Worm (Caenorhabditis elegans) whole organism, late embryonic: ENCODE results near the gene B0252.11.
A peak's percentile ranks its signal among the peaks of the same experiment; 100 is the strongest.

ENCODE experiments used
- T23F11.4 ChIP-seq: fragments of 200-800 bp; sonication (Bioruptor generic); optimal IDR thresholded peaks from 2 replicates; lab custom pipeline; 2018; ENCODE audit warnings: mild to moderate bottlenecking, missing genetic modification characterization, missing compliant biosample characterization
- Y22D7AL.16 ChIP-seq: sonication (generic microtip); optimal IDR thresholded peaks from 2 replicates; lab custom pipeline; 2016; ENCODE audit warnings: missing genetic modification characterization, missing compliant biosample characterization
- ceh-18 ChIP-seq: sonication (generic microtip); optimal IDR thresholded peaks from 2 replicates; lab custom pipeline; 2016; ENCODE audit warnings: missing genetic modification characterization, missing compliant biosample characterization
- ceh-19 ChIP-seq: fragments of 200-800 bp; sonication (Bioruptor generic); optimal IDR thresholded peaks from 2 replicates; lab custom pipeline; 2018; ENCODE audit warnings: mild to moderate bottlenecking, missing genetic modification characterization, missing compliant biosample characterization
- ceh-24 ChIP-seq: sonication (generic microtip); optimal IDR thresholded peaks from 2 replicates; lab custom pipeline; 2016; ENCODE audit warnings: mild to moderate bottlenecking, missing genetic modification characterization, missing compliant biosample characterization
- ceh-30 ChIP-seq: fragments of 150-350 bp; optimal IDR thresholded peaks from 2 replicates; lab custom pipeline; 2014; ENCODE audit warnings: missing biosample characterization, missing genetic modification characterization
- ceh-31 ChIP-seq: sonication (generic microtip); optimal IDR thresholded peaks from 2 replicates; lab custom pipeline; 2016; ENCODE audit warnings: missing genetic modification characterization, missing compliant biosample characterization
- ceh-45 ChIP-seq: fragments of 200-800 bp; sonication (Bioruptor generic); IDR thresholded peaks from 2 replicates; pipeline ENCODE4 v1.3.6; 2022; ENCODE audit warnings: missing genetic modification reagents, missing genetic modification characterization, missing compliant biosample characterization
- ceh-48 ChIP-seq: sonication (generic microtip); optimal IDR thresholded peaks from 2 replicates; lab custom pipeline; 2016; ENCODE audit warnings: missing genetic modification characterization, inconsistent platforms, missing compliant biosample characterization
- ceh-6 ChIP-seq: fragments of 200-800 bp; sonication (Bioruptor generic); optimal IDR thresholded peaks from 2 replicates; lab custom pipeline; 2018; ENCODE audit warnings: mild to moderate bottlenecking, missing genetic modification characterization, missing compliant biosample characterization
- ceh-9 ChIP-seq: sonication (generic microtip); optimal IDR thresholded peaks from 2 replicates; lab custom pipeline; 2016; ENCODE audit warnings: mild to moderate bottlenecking, missing genetic modification characterization, inconsistent platforms, missing compliant biosample characterization
- che-1 ChIP-seq: sonication (generic microtip); optimal IDR thresholded peaks from 2 replicates; lab custom pipeline; 2016; ENCODE audit warnings: mild to moderate bottlenecking, missing genetic modification characterization, missing compliant biosample characterization
- dmd-4 ChIP-seq: sonication (generic microtip); optimal IDR thresholded peaks from 2 replicates; lab custom pipeline; 2016; ENCODE audit warnings: borderline replicate concordance, missing genetic modification characterization, missing compliant biosample characterization
- dve-1 ChIP-seq: sonication (generic microtip); optimal IDR thresholded peaks from 2 replicates; lab custom pipeline; 2017; ENCODE audit warnings: antibody characterized with exemption, mild to moderate bottlenecking, missing genetic modification characterization, missing compliant biosample characterization
- elt-2 ChIP-seq: sonication (generic microtip); optimal IDR thresholded peaks from 2 replicates; lab custom pipeline; 2016; ENCODE audit warnings: missing genetic modification reagents, missing genetic modification characterization, missing compliant biosample characterization
- ets-4 ChIP-seq: sonication (generic microtip); optimal IDR thresholded peaks from 2 replicates; lab custom pipeline; 2016; ENCODE audit warnings: missing genetic modification characterization, missing compliant biosample characterization
- eyg-1 ChIP-seq: sonication (generic microtip); optimal IDR thresholded peaks from 2 replicates; lab custom pipeline; 2016; ENCODE audit warnings: missing genotype, missing genetic modification characterization, missing compliant biosample characterization
- fax-1 ChIP-seq: sonication (generic microtip); optimal IDR thresholded peaks from 2 replicates; lab custom pipeline; 2016; ENCODE audit warnings: missing genotype, missing genetic modification characterization, missing compliant biosample characterization
- fkh-10 ChIP-seq: fragments of 150-350 bp; optimal IDR thresholded peaks from 2 replicates; lab custom pipeline; 2014; ENCODE audit warnings: missing biosample characterization, missing genetic modification reagents, missing genetic modification characterization
- hlh-15 ChIP-seq: sonication (generic microtip); optimal IDR thresholded peaks from 2 replicates; lab custom pipeline; 2016; ENCODE audit warnings: missing genetic modification characterization, missing compliant biosample characterization
- hlh-30 ChIP-seq: sonication (generic microtip); optimal IDR thresholded peaks from 2 replicates; lab custom pipeline; 2017; ENCODE audit warnings: antibody characterized with exemption, missing genetic modification characterization, missing compliant biosample characterization; ENCODE audit not compliant: insufficient read depth
- hlh-8 ChIP-seq: sonication (generic microtip); optimal IDR thresholded peaks from 2 replicates; lab custom pipeline; 2016; ENCODE audit warnings: missing genotype, missing genetic modification characterization, missing compliant biosample characterization
- lim-6 ChIP-seq: sonication (generic microtip); optimal IDR thresholded peaks from 2 replicates; lab custom pipeline; 2016; ENCODE audit warnings: missing genetic modification characterization, missing compliant biosample characterization
- lin-11 ChIP-seq: fragments of 200-800 bp; sonication (Bioruptor generic); optimal IDR thresholded peaks from 2 replicates; lab custom pipeline; 2018; ENCODE audit warnings: mild to moderate bottlenecking, missing genetic modification characterization, missing compliant biosample characterization
- madf-2 ChIP-seq: sonication (generic microtip); optimal IDR thresholded peaks from 2 replicates; lab custom pipeline; 2017; ENCODE audit warnings: missing genetic modification characterization, missing compliant biosample characterization
- nfya-1 ChIP-seq: sonication (generic microtip); optimal IDR thresholded peaks from 2 replicates; lab custom pipeline; 2017; ENCODE audit warnings: missing genetic modification characterization, mild to moderate bottlenecking, missing compliant biosample characterization, antibody characterized with exemption, moderate library complexity
- nhr-11 ChIP-seq: fragments of 150-350 bp; optimal IDR thresholded peaks from 2 replicates; lab custom pipeline; 2014; ENCODE audit warnings: missing biosample characterization, missing genetic modification characterization
- nhr-232 ChIP-seq: sonication (generic microtip); optimal IDR thresholded peaks from 2 replicates; lab custom pipeline; 2016; ENCODE audit warnings: missing genetic modification characterization, missing compliant biosample characterization
- npax-4 ChIP-seq: sonication (generic microtip); optimal IDR thresholded peaks from 2 replicates; lab custom pipeline; 2016; ENCODE audit warnings: missing genetic modification characterization, missing compliant biosample characterization
- odd-2 ChIP-seq: sonication (generic microtip); optimal IDR thresholded peaks from 2 replicates; lab custom pipeline; 2017; ENCODE audit warnings: antibody characterized with exemption, mild to moderate bottlenecking, missing genetic modification characterization, missing compliant biosample characterization
- pag-3 ChIP-seq: sonication (generic microtip); optimal IDR thresholded peaks from 2 replicates; lab custom pipeline; 2016; ENCODE audit warnings: missing compliant biosample characterization, missing genetic modification characterization, borderline replicate concordance
- pat-9 ChIP-seq: fragments of 200-800 bp; sonication (Bioruptor generic); optimal IDR thresholded peaks from 2 replicates; lab custom pipeline; 2018; ENCODE audit warnings: mild to moderate bottlenecking, missing genetic modification characterization, moderate library complexity, missing compliant biosample characterization
- pax-1 ChIP-seq: fragments of 150-350 bp; optimal IDR thresholded peaks from 2 replicates; lab custom pipeline; 2014; ENCODE audit warnings: missing biosample characterization, missing genetic modification characterization
- pha-4 ChIP-seq: fragments of 150-350 bp; optimal IDR thresholded peaks from 2 replicates; lab custom pipeline; 2018; ENCODE audit warnings: missing biosample characterization, missing genetic modification reagents, missing genetic modification characterization
- rnt-1 ChIP-seq: sonication (generic microtip); optimal IDR thresholded peaks from 2 replicates; lab custom pipeline; 2016; ENCODE audit warnings: missing genetic modification characterization, missing compliant biosample characterization
- sox-4 ChIP-seq: sonication (generic microtip); optimal IDR thresholded peaks from 2 replicates; lab custom pipeline; 2017; ENCODE audit warnings: mild to moderate bottlenecking, missing genetic modification characterization, inconsistent platforms, missing compliant biosample characterization
- tbx-2 ChIP-seq: sonication (generic microtip); optimal IDR thresholded peaks from 2 replicates; lab custom pipeline; 2016; ENCODE audit warnings: missing genetic modification characterization, missing compliant biosample characterization
- unc-3 ChIP-seq, 2 experiments: fragments of 200-800 bp in 1 of 2; sonication (Bioruptor generic) in 1 of 2; sonication (generic microtip) in 1 of 2; conservative IDR thresholded peaks in 1 of 2; optimal IDR thresholded peaks in 1 of 2; 2 replicates each; pipeline versions ENCODE4 v1.3.6 to Lab custom; 2016 to 2022; ENCODE audit warnings: missing compliant biosample characterization in 2 of 2, missing genetic modification characterization in 2 of 2, missing genetic modification reagents in 1 of 2
- unc-42 ChIP-seq: sonication (generic microtip); optimal IDR thresholded peaks from 2 replicates; lab custom pipeline; 2016; ENCODE audit warnings: missing genotype, missing genetic modification characterization, missing compliant biosample characterization
- unc-55 ChIP-seq: sonication (generic microtip); optimal IDR thresholded peaks from 2 replicates; lab custom pipeline; 2017; ENCODE audit warnings: missing biosample characterization, missing genetic modification reagents, missing genetic modification characterization
- unc-86 ChIP-seq: sonication (generic microtip); optimal IDR thresholded peaks from 2 replicates; lab custom pipeline; 2016; ENCODE audit warnings: missing genetic modification characterization, missing compliant biosample characterization

B0252.11 gene

DNA sequence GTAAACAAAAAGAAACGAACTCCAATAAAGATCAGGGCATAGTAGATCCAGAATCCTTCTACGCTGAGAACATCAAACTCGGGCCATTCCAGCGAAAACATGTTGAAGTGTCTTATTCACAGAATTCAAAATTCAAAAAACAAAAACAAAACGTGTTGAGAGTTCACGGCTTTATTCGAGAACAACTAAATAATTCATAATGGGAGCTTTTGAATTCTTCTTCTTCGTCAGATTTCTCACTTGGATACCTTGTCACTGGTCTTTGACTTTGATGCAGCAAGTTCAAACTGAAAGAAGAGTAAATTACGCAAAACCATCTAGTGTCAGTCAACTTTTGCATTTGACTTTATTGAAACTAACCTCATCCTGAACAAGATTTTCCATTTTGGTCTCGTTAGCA is at the start of gene B0252.11:
B0252.11 (minus strand) TSS at position 101 of the 400 bp plus-strand sequence.
- TF ChIP-seq unc-86 (no peak), elt-2 (tag; lab: Kevin White, UChicago) (no peak), hlh-15 (tag; lab: Kevin White, UChicago) (no peak), fkh-10 (no peak), Y22D7AL.16 (tag; lab: Kevin White, UChicago) (no peak), rnt-1 (no peak), pax-1 (tag; lab: Kevin White, UChicago) (no peak), ceh-9 (tag; lab: Kevin White, UChicago) (no peak), lin-11 (tag; lab: Kevin White, UChicago) (no peak), unc-3 (GFP tag; conservative IDR thresholded peaks at IDR 0.05; lab: Robert Waterston, UW) (no peak), unc-3 (tag; optimal IDR thresholded peaks at IDR 0.05; lab: Kevin White, UChicago) (no peak), T23F11.4 (GFP tag; lab: Kevin White, UChicago) (no peak), pat-9 (tag; lab: Kevin White, UChicago) (no peak)

DNA sequence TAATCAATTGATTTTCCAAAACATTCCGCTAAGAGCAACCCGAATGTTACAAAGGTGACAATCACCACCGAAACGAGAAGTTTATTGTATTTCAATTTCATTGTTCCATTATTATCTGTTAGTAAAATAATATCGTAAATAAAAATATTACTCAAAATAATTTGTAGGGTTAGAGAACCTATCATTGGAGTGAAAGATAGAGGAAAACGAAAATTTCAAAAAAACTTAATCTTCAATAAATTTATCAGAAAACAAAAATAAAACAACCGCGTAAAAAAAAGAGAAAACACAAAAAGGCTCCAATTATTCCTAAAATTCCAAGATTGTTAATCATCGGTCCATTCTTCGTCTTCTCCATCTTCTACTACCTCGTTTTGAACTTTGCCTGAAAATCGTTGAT is 48.0 kb upstream of the B0252.11 start, which contains the start of gene tra-2:
tra-2 (minus strand) TSS at position 101 of the 400 bp plus-strand sequence.
- TF ChIP-seq T23F11.4 (GFP tag; lab: Kevin White, UChicago) (no peak), sox-4 (tag; lab: Kevin White, UChicago) (no peak), unc-86 (no peak), ceh-9 (tag; lab: Kevin White, UChicago) (no peak), dve-1 (tag; lab: Kevin White, UChicago) (no peak), pat-9 (tag; lab: Kevin White, UChicago) (no peak), fax-1 (tag; lab: Kevin White, UChicago) (no peak), ceh-24 (no peak)

DNA sequence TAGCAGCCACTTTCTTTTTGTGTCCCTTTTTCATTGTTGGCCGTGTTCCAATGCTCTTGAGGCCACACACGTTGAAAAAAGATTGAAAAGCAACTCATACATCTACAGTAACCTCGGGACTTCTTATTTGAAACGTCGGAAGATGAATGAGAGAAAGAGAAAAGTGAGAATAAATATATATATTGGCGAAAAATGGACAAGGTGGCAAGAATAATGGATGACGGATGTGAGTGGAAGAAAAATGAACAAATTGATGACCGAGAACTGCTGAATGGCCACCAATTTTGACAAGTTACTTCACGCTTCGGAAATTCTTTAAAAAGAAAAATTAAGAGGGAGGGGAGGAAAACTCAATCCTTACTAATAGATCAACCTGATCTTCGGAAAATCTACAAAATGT is 40.5 kb upstream of the B0252.11 start:
- TF ChIP-seq fkh-10: no peak
- TF ChIP-seq dmd-4 (tag; lab: Kevin White, UChicago): no peak
- TF ChIP-seq hlh-15 (tag; lab: Kevin White, UChicago): no peak
- TF ChIP-seq ceh-18 (tag; lab: Kevin White, UChicago): no peak
- no peak for TF ChIP-seq madf-2 (tag; lab: Kevin White, UChicago)
- TF ChIP-seq elt-2 (tag; lab: Kevin White, UChicago): no peak
- TF ChIP-seq nhr-11 (tag; lab: Kevin White, UChicago): no peak
- TF ChIP-seq ceh-24: no peak
- TF ChIP-seq ceh-45 (GFP tag; lab: Robert Waterston, UW): no peak
- TF ChIP-seq eyg-1: no peak
- no peak for TF ChIP-seq sox-4 (tag; lab: Kevin White, UChicago)
- no peak for TF ChIP-seq npax-4
- no peak for TF ChIP-seq rnt-1
- TF ChIP-seq pag-3 (tag; lab: Kevin White, UChicago): no peak
- no peak for TF ChIP-seq ceh-6 (GFP tag; lab: Kevin White, UChicago)
- no peak for TF ChIP-seq tbx-2 (tag; lab: Kevin White, UChicago)
- TF ChIP-seq pha-4 (tag; lab: Kevin White, UChicago): no peak
- TF ChIP-seq unc-3 (GFP tag; conservative IDR thresholded peaks at IDR 0.05; lab: Robert Waterston, UW): no peak
- TF ChIP-seq unc-3 (tag; optimal IDR thresholded peaks at IDR 0.05; lab: Kevin White, UChicago): no peak

DNA sequence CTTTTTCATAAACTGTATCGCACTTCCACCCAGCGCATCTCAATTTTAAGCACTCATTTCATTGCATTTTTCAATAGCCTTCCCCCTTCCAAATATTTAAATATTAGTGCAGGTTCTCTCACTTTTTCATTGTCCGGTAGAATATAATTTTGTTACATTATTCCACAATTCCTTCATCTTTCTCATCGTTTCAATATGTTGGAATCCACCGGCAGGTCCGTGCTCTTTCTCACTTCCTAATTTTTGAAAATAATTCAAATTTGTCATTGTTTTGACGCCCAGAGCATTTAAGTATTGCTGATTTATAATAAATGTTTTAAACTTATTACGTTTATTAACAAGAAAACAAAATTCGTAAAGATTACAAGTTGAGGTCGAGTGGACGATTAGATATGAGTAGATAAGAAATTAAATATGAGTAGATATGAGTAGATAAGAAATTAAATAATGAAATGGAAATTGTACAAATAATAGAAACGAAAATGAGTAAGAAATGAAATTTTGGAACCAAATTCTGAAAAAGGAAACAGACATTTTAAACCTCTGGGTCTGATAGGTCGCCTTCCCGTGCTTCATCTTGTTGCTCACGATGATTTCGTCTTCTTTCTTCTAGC is 37.6 kb upstream of the B0252.11 start:
- peak; percentile 55 for TF ChIP-seq elt-2 (tag; lab: Kevin White, UChicago)
- no peak for TF ChIP-seq ceh-24
- no peak for TF ChIP-seq ceh-31 (tag; lab: Kevin White, UChicago)

DNA sequence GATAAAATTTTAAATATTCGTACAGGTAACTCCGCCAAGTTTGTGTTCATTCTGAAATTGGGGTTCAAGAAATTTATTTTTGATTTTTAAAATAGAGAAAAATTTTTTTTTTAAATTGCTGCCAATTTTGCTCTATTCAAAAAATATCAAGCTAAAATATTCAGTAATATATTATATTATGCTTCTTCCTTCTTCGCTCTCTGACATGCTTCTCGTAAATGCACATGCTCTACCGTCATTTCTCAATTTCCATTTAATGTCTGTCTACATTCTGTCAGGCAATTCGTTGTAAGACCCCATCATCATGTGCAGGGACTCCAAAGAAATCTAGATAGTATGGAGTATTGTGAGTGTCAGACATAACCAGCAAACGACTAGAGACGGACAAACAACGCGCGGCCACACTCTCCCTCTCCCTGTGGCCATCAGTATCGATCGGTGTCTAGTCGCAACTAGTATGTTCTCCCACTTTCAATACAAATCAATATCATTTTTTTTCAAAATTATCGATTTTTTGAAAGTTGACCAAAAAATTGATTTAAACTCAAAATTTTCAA is 33.7 kb upstream of the B0252.11 start, which contains the start of the genes malt-1 and ceh-38:
malt-1 (minus strand) TSS at position 51 of the 557 bp plus-strand sequence.
ceh-38 (plus strand) TSS at position 277 of the 557 bp plus-strand sequence.
- TF ChIP-seq ceh-19 (GFP tag; lab: Kevin White, UChicago): peak; percentile 56
- TF ChIP-seq ets-4 (tag; lab: Kevin White, UChicago): peak; percentile 19
- TF ChIP-seq elt-2 (tag; lab: Kevin White, UChicago): peak; percentile 51
- TF ChIP-seq dve-1 (tag; lab: Kevin White, UChicago): peak; percentile 68
- TF ChIP-seq unc-42 (tag; lab: Kevin White, UChicago): peak; percentile 86
- peak; percentile 92 for TF ChIP-seq hlh-30 (tag; lab: Kevin White, UChicago)
- peak; percentile 19 for TF ChIP-seq hlh-8 (tag; lab: Kevin White, UChicago)
- peak; percentile 93 for TF ChIP-seq nfya-1 (tag; lab: Kevin White, UChicago)
- no peak for TF ChIP-seq ceh-30
- no peak for TF ChIP-seq nhr-232 (tag; lab: Kevin White, UChicago)
- TF ChIP-seq odd-2 (tag; lab: Kevin White, UChicago): no peak
- no peak for TF ChIP-seq che-1 (tag; lab: Kevin White, UChicago)
- TF ChIP-seq lim-6 (tag; lab: Kevin White, UChicago): no peak
- TF ChIP-seq pax-1 (tag; lab: Kevin White, UChicago): peak; percentile 69
- peak; percentile 100 for TF ChIP-seq ceh-48
- peak; percentile 84 for TF ChIP-seq tbx-2 (tag; lab: Kevin White, UChicago)
- peak; percentile 82 for TF ChIP-seq unc-55 (GFP tag; lab: Kevin White, UChicago)
